Worm (Caenorhabditis elegans) whole organism, L3 larva: ENCODE measurements around the gene tmem-184.

ENCODE experiments used
- egl-27 ChIP-seq: sonication (generic microtip); optimal IDR thresholded peaks from 4 replicates; lab custom pipeline; 2017; ENCODE audit warnings: missing biosample characterization, missing genetic modification reagents, missing genetic modification characterization
- egl-5 ChIP-seq: fragments of 150-350 bp; optimal IDR thresholded peaks from 2 replicates; lab custom pipeline; 2017; ENCODE audit warnings: missing biosample characterization, missing genetic modification reagents, missing genetic modification characterization, inconsistent platforms
- fkh-10 ChIP-seq: sonication (generic microtip); optimal IDR thresholded peaks from 2 replicates; lab custom pipeline; 2017; ENCODE audit warnings: missing biosample characterization, missing genetic modification reagents, missing genetic modification characterization
- jun-1 ChIP-seq: fragments of 150-350 bp; optimal IDR thresholded peaks from 2 replicates; lab custom pipeline; 2014; ENCODE audit warnings: missing biosample characterization, missing genetic modification reagents, missing genetic modification characterization
- nhr-76 ChIP-seq: fragments of 150-350 bp; sonication (generic microtip); optimal IDR thresholded peaks from 5 replicates; lab custom pipeline; 2014; ENCODE audit warnings: missing biosample characterization, missing genetic modification characterization
- skn-1 ChIP-seq: fragments of 150-350 bp; optimal IDR thresholded peaks from 2 replicates; lab custom pipeline; 2014; ENCODE audit warnings: missing biosample characterization, missing genetic modification characterization
- unc-39 ChIP-seq: sonication (generic microtip); optimal IDR thresholded peaks from 4 replicates; lab custom pipeline; 2017; ENCODE audit warnings: missing biosample characterization, missing genetic modification characterization
- unc-62 ChIP-seq: fragments of 150-350 bp; sonication (generic microtip); optimal IDR thresholded peaks from 4 replicates; lab custom pipeline; 2014; ENCODE audit warnings: missing biosample characterization, missing genetic modification reagents, missing genetic modification characterization

ce11 chrX:14744496-14744895, 37.8 kb upstream of the tmem-184 start:
- TF ChIP-seq egl-27 (no peak), unc-62 (GFP tag; lab: Kevin White, UChicago) (no peak), egl-5 (no peak), nhr-76 (tag; lab: Kevin White, UChicago) (no peak), unc-39 (tag; lab: Kevin White, UChicago) (no peak), fkh-10 (no peak), jun-1 (tag; lab: Kevin White, UChicago) (no peak), skn-1 (tag; lab: Kevin White, UChicago) (no peak)
